Worm (Caenorhabditis elegans) whole organism, mixed stage, embryonic: ENCODE results near the gene F07G11.4.

ENCODE experiments used
- bed-3 ChIP-seq: fragments of 200-800 bp; sonication (Bioruptor generic); optimal IDR thresholded peaks from 3 replicates; lab custom pipeline; 2018; ENCODE audit warnings: mild to moderate bottlenecking, missing genetic modification characterization, moderate library complexity, missing compliant biosample characterization
- lin-13 ChIP-seq: fragments of 150-350 bp; optimal IDR thresholded peaks from 2 replicates; lab custom pipeline; 2014; ENCODE audit warnings: missing biosample characterization, missing genetic modification characterization
- nhr-237 ChIP-seq: fragments of 150-350 bp; optimal IDR thresholded peaks from 2 replicates; lab custom pipeline; 2014; ENCODE audit warnings: missing biosample characterization, missing genetic modification characterization
- nhr-76 ChIP-seq: sonication (generic microtip); optimal IDR thresholded peaks from 2 replicates; lab custom pipeline; 2017; ENCODE audit warnings: missing biosample characterization, missing genetic modification characterization
- snpc-4 ChIP-seq: fragments of 150-350 bp; optimal IDR thresholded peaks from 2 replicates; lab custom pipeline; 2014; ENCODE audit warnings: missing biosample characterization, missing genetic modification characterization
- sptf-1 ChIP-seq: sonication (generic microtip); optimal IDR thresholded peaks from 2 replicates; lab custom pipeline; 2017; ENCODE audit warnings: mild to moderate bottlenecking, missing genetic modification characterization, moderate library complexity, missing compliant biosample characterization
- unc-39 ChIP-seq: fragments of 150-350 bp; optimal IDR thresholded peaks from 2 replicates; lab custom pipeline; 2014; ENCODE audit warnings: missing biosample characterization, missing genetic modification characterization
- unc-62 ChIP-seq: fragments of 150-350 bp; optimal IDR thresholded peaks from 2 replicates; lab custom pipeline; 2014; ENCODE audit warnings: missing biosample characterization, missing genetic modification reagents, missing genetic modification characterization
- ztf-11 ChIP-seq: fragments of 150-350 bp; optimal IDR thresholded peaks from 2 replicates; lab custom pipeline; 2014; ENCODE audit warnings: missing biosample characterization, missing genetic modification characterization

- TF ChIP-seq ztf-11 (tag; lab: Kevin White, UChicago) (no peak), bed-3 (GFP tag; lab: Kevin White, UChicago) (no peak), unc-62 (GFP tag; lab: Kevin White, UChicago) (no peak), lin-13 (tag; lab: Kevin White, UChicago) (no peak), nhr-237 (no peak), unc-39 (tag; lab: Kevin White, UChicago) (no peak), nhr-76 (tag; lab: Kevin White, UChicago) (no peak), sptf-1 (tag; lab: Kevin White, UChicago) (no peak), snpc-4 (no peak)
Observed at ce11 chrV:7320909-7321308, 25.7 kb upstream of the F07G11.4 start, which contains the start of gene lmd-4.
